Worm (Caenorhabditis elegans): Measurements from ENCODE around the gene lgc-45.

The lgc-45 gene

ce11 chrII:3557417-3557816 is at the start of gene lgc-45:
Gene lgc-45 (plus strand): TSS chrII:3557472.
- TF ChIP-seq pqm-1 (tag; optimal IDR thresholded peaks at IDR 0.05), result no peak
- no peak for TF ChIP-seq ama-1 (optimal IDR thresholded peaks at IDR 0.05)
- TF ChIP-seq lir-3 (tag; optimal IDR thresholded peaks at IDR 0.05), result no peak
- TF ChIP-seq nhr-28 (tag; optimal IDR thresholded peaks at IDR 0.05), result no peak
- TF ChIP-seq fos-1 (tag; optimal IDR thresholded peaks at IDR 0.05), result no peak
- no peak for TF ChIP-seq daf-19 (GFP tag; conservative IDR thresholded peaks at IDR 0.05)
- TF ChIP-seq ztf-11 (tag; optimal IDR thresholded peaks at IDR 0.05), result no peak
- no peak for TF ChIP-seq ceh-20 (GFP tag; IDR thresholded peaks at IDR 0.05)
- TF ChIP-seq F26F4.8 (GFP tag; conservative IDR thresholded peaks at IDR 0.05), result no peak
- peak in 1 of 2 experiments; percentile 52 for TF ChIP-seq unc-62 (GFP tag; optimal IDR thresholded peaks at IDR 0.05 in 1 of 2)
- TF ChIP-seq unc-62 (tag; optimal IDR thresholded peaks at IDR 0.05), result no peak
- TF ChIP-seq skn-1 (tag; optimal IDR thresholded peaks at IDR 0.05), result no peak
- no peak for TF ChIP-seq aha-1 (tag)
- TF ChIP-seq set-16 (GFP tag; IDR thresholded peaks at IDR 0.05), result peak; percentile 53
- TF ChIP-seq Y5F2A.4 (GFP tag; optimal IDR thresholded peaks at IDR 0.05), result no peak
- no peak for TF ChIP-seq egl-43 (GFP tag; IDR thresholded peaks at IDR 0.05)
- TF ChIP-seq ceh-32 (tag; optimal IDR thresholded peaks at IDR 0.05; ENCODE audit: poor library complexity), result no peak

ce11 chrII:3512240-3512639 is 45.0 kb upstream of the lgc-45 start, which contains the start of gene Y49F6B.19:
Gene Y49F6B.19 (minus strand): TSS chrII:3512340.
- TF ChIP-seq tra-1 (GFP tag; IDR thresholded peaks at IDR 0.05) (0 out of 2 replicates have a peak, but pooled peaks have one; percentile 19), duxl-1 (tag; optimal IDR thresholded peaks at IDR 0.05; ENCODE audit: poor library complexity) (no peak)

- no peak for TF ChIP-seq ama-1 (optimal IDR thresholded peaks at IDR 0.05)
- TF ChIP-seq zip-2 (tag; optimal IDR thresholded peaks at IDR 0.05), result no peak
- no peak for TF ChIP-seq zip-11 (GFP tag; IDR thresholded peaks at IDR 0.05)
- no peak for TF ChIP-seq daf-16 (GFP tag; optimal IDR thresholded peaks at IDR 0.05)
- TF ChIP-seq daf-16 (tag; optimal IDR thresholded peaks at IDR 0.05), result no peak
- TF ChIP-seq lin-15B (tag; optimal IDR thresholded peaks at IDR 0.05), result no peak
- TF ChIP-seq D1046.2 (GFP tag; IDR thresholded peaks at IDR 0.05), result no peak
- no peak for TF ChIP-seq ceh-82 (tag; optimal IDR thresholded peaks at IDR 0.05)
- no peak for TF ChIP-seq F49E8.2 (tag; optimal IDR thresholded peaks at IDR 0.05; ENCODE audit: borderline replicate concordance)
- TF ChIP-seq snpc-1.2 (GFP tag; IDR thresholded peaks at IDR 0.05), result no peak
- no peak for TF ChIP-seq daf-8 (GFP tag; IDR thresholded peaks at IDR 0.05)
- TF ChIP-seq php-3 (GFP tag; IDR thresholded peaks at IDR 0.05), result no peak
- no peak for TF ChIP-seq Y48G9A.11 (GFP tag; IDR thresholded peaks at IDR 0.05)
Observed at ce11 chrII:3514631-3515030, 42.6 kb upstream of the lgc-45 start, which contains the start of gene srz-5. Gene srz-5 (minus strand): TSS chrII:3514731.

- no peak for TF ChIP-seq hlh-30 (tag; optimal IDR thresholded peaks at IDR 0.05; ENCODE audit: insufficient read depth)
- no peak for TF ChIP-seq ztf-7 (tag; optimal IDR thresholded peaks at IDR 0.05)
- no peak for TF ChIP-seq zag-1 (tag; optimal IDR thresholded peaks at IDR 0.05)
- no peak for TF ChIP-seq attf-4 (tag; optimal IDR thresholded peaks at IDR 0.05)
- TF ChIP-seq aly-2 (tag; optimal IDR thresholded peaks at IDR 0.05), result no peak
- TF ChIP-seq nhr-11 (tag; optimal IDR thresholded peaks at IDR 0.05), result no peak
- TF ChIP-seq duxl-1 (tag; optimal IDR thresholded peaks at IDR 0.05; ENCODE audit: poor library complexity), result no peak
- TF ChIP-seq mes-2 (tag; optimal IDR thresholded peaks at IDR 0.05; ENCODE audit: poor library complexity, severe bottlenecking), result no peak
- no peak for TF ChIP-seq F44E2.7 (GFP tag; IDR thresholded peaks at IDR 0.05)
Observed at ce11 chrII:3515384-3516053, 41.8 kb upstream of the lgc-45 start, which contains the start of the genes Y49F6B.14 and clec-125. Gene Y49F6B.14 (minus strand): TSS chrII:3515484. Gene clec-125 (plus strand): TSS chrII:3516003.
